Fruit fly (Drosophila melanogaster): ENCODE measurements around the gene CG8372.
A peak's percentile ranks its signal among the peaks of the same experiment; 100 is the strongest.

DNA sequence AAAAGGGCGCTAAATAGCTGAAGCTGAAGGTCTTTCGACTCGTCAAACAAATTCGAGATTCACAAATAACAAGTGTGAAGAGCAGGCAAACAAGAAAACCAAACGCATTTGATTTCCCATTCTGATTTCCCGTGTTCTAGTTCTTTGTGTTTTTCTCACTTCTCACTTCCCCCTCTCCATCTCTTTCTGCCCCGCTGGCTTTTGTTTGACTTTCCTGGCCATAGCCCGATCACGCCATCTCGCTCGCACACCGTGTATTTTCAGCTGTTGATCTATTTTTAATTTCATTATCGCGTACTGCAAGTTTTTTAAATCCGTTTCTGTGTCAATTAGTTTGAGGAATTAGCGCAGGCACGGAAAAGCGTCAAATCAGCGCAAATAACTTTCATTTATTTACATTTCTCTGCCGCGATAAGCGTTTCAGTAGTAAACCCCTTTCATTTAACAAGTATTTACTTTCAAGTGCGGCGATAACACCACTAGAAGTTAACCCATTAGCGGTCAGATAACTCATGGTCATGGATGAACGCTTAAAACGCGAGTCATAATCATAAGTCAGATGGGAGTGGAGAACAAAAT, 49.0 kb downstream of the CG8372 start:
- TF ChIP-seq kay (GFP tag; ENCODE audit: borderline replicate concordance) (no peak), CG11617 (GFP tag; optimal IDR thresholded peaks at IDR 0.05) (peak; percentile 51), Crg-1 (GFP tag; optimal IDR thresholded peaks at IDR 0.05) (peak; percentile 43), cic (GFP tag; optimal IDR thresholded peaks at IDR 0.05) (peak; percentile 88), CG7045 (GFP tag; optimal IDR thresholded peaks at IDR 0.05) (peak; percentile 70), toe (GFP tag; optimal IDR thresholded peaks at IDR 0.05) (peak; percentile 43), bab1 (GFP tag; optimal IDR thresholded peaks at IDR 0.05) (peak; percentile 33)

Measured in whole organism, adult.